Worm (Caenorhabditis elegans) whole organism, mixed stage, embryonic: ENCODE measurements around the gene clc-3.

Experiments
- elt-1 ChIP-seq: sonication (generic microtip); optimal IDR thresholded peaks from 2 replicates; lab custom pipeline; 2017; ENCODE audit warnings: missing genetic modification characterization, mild to moderate bottlenecking, missing compliant biosample characterization, antibody characterized with exemption, moderate library complexity, borderline replicate concordance; ENCODE audit not compliant: insufficient read depth
- elt-3 ChIP-seq: fragments of 150-350 bp; optimal IDR thresholded peaks from 2 replicates; lab custom pipeline; 2014; ENCODE audit warnings: missing biosample characterization, missing genetic modification characterization
- lsy-2 ChIP-seq: fragments of 150-350 bp; optimal IDR thresholded peaks from 2 replicates; lab custom pipeline; 2014; ENCODE audit warnings: missing biosample characterization, missing genetic modification characterization
- mab-5 ChIP-seq: fragments of 150-350 bp; optimal IDR thresholded peaks from 2 replicates; lab custom pipeline; 2014; ENCODE audit warnings: missing biosample characterization, missing genetic modification characterization
- nhr-237 ChIP-seq: fragments of 150-350 bp; optimal IDR thresholded peaks from 2 replicates; lab custom pipeline; 2014; ENCODE audit warnings: missing biosample characterization, missing genetic modification characterization
- nhr-28 ChIP-seq: fragments of 150-350 bp; optimal IDR thresholded peaks from 2 replicates; lab custom pipeline; 2014; ENCODE audit warnings: missing biosample characterization, missing genetic modification characterization
- nhr-76 ChIP-seq: sonication (generic microtip); optimal IDR thresholded peaks from 2 replicates; lab custom pipeline; 2017; ENCODE audit warnings: missing biosample characterization, missing genetic modification characterization
- sptf-1 ChIP-seq: sonication (generic microtip); optimal IDR thresholded peaks from 2 replicates; lab custom pipeline; 2017; ENCODE audit warnings: mild to moderate bottlenecking, missing genetic modification characterization, moderate library complexity, missing compliant biosample characterization
- unc-39 ChIP-seq: fragments of 150-350 bp; optimal IDR thresholded peaks from 2 replicates; lab custom pipeline; 2014; ENCODE audit warnings: missing biosample characterization, missing genetic modification characterization
- unc-62 ChIP-seq: fragments of 150-350 bp; optimal IDR thresholded peaks from 2 replicates; lab custom pipeline; 2014; ENCODE audit warnings: missing biosample characterization, missing genetic modification reagents, missing genetic modification characterization
- ztf-11 ChIP-seq: fragments of 150-350 bp; optimal IDR thresholded peaks from 2 replicates; lab custom pipeline; 2014; ENCODE audit warnings: missing biosample characterization, missing genetic modification characterization

- TF ChIP-seq lsy-2 (no peak), unc-62 (no peak), nhr-76 (tag; lab: Kevin White, UChicago) (no peak), elt-3 (tag; lab: Kevin White, UChicago) (no peak), ztf-11 (tag; lab: Kevin White, UChicago) (no peak), sptf-1 (tag; lab: Kevin White, UChicago) (no peak), mab-5 (tag; lab: Kevin White, UChicago) (no peak), unc-39 (tag; lab: Kevin White, UChicago) (no peak), nhr-237 (tag; lab: Kevin White, UChicago) (no peak), elt-1 (no peak), nhr-28 (tag; lab: Kevin White, UChicago) (no peak)
These were observed 778 bp upstream of the clc-3 start for ce11 chrX:3375320-3375719.
